Fruit fly (Drosophila melanogaster): Measurements from ENCODE around the gene gdrd.
A peak's percentile ranks its signal among the peaks of the same experiment; 100 is the strongest.

gdrd gene

dm6 chr3L:14678097-14678679 lies 13.0 kb upstream of the gdrd start, which contains the start of gene CG4914 (continued):
- TF ChIP-seq CG7987 (GFP tag; optimal IDR thresholded peaks at IDR 0.05) (no peak), YL-1 (GFP tag; optimal IDR thresholded peaks at IDR 0.05) (no peak), Fer3 (tag; optimal IDR thresholded peaks at IDR 0.05) (peak; percentile 55), Eip74EF (GFP tag; optimal IDR thresholded peaks at IDR 0.05) (peak in 1 of 2 experiments; percentile 83), sd (tag; optimal IDR thresholded peaks at IDR 0.05) (peak; percentile 41), B-H1 (GFP tag; IDR thresholded peaks at IDR 0.05) (peak; percentile 20; the same call in 1 of the 3 replicates), pnt (GFP tag; optimal IDR thresholded peaks at IDR 0.05) (no peak), CG10147 (GFP tag; optimal IDR thresholded peaks at IDR 0.05) (peak; percentile 53), Poxn (GFP tag; IDR thresholded peaks at IDR 0.05) (no peak), CG12942 (GFP tag; optimal IDR thresholded peaks at IDR 0.05) (peak; percentile 59), ash1 (GFP tag; optimal IDR thresholded peaks at IDR 0.05) (no peak), gsb (GFP tag; IDR thresholded peaks at IDR 0.05) (no peak), CG10565 (GFP tag; optimal IDR thresholded peaks at IDR 0.05) (no peak), CG4282 (GFP tag; optimal IDR thresholded peaks at IDR 0.05) (no peak), Atf6 (GFP tag; IDR thresholded peaks at IDR 0.05) (peak; percentile 35; the same call in 1 of the 2 replicates), CG12391 (tag; optimal IDR thresholded peaks at IDR 0.05) (peak; percentile 89), Antp (GFP tag; optimal IDR thresholded peaks at IDR 0.05) (no peak), bbx (GFP tag; IDR thresholded peaks at IDR 0.05; ENCODE audit: partially characterized antibody) (no peak), CG3847 (GFP tag; IDR thresholded peaks at IDR 0.05) (peak; percentile 62), CG9215 (GFP tag; IDR thresholded peaks at IDR 0.05) (peak; percentile 60), Deaf1 (tag; optimal IDR thresholded peaks at IDR 0.05) (peak; percentile 55), Hr51 (GFP tag; optimal IDR thresholded peaks at IDR 0.05) (peak in 1 of 2 experiments; percentile 76), Trl (optimal IDR thresholded peaks at IDR 0.05) (no peak), Trl (GFP tag; optimal IDR thresholded peaks at IDR 0.05) (no peak), CHES-1-like (GFP tag; optimal IDR thresholded peaks at IDR 0.05) (no peak), bigmax (GFP tag; optimal IDR thresholded peaks at IDR 0.05) (no peak), CG7839 (tag; optimal IDR thresholded peaks at IDR 0.05) (peak; percentile 88), NfI (GFP tag; optimal IDR thresholded peaks at IDR 0.05) (peak; percentile 55), HLH54F (GFP tag; optimal IDR thresholded peaks at IDR 0.05) (peak; percentile 7), CG14667 (GFP tag; IDR thresholded peaks at IDR 0.05) (peak; percentile 36; the same call in 1 of the 2 replicates), Bdp1 (GFP tag; optimal IDR thresholded peaks at IDR 0.05) (no peak), D19B (GFP tag; optimal IDR thresholded peaks at IDR 0.05) (no peak), kah (GFP tag; optimal IDR thresholded peaks at IDR 0.05) (peak; percentile 28), CG4360 (GFP tag; IDR thresholded peaks at IDR 0.05) (0 out of 2 replicates have a peak, but pooled peaks have one; percentile 27), CG16863 (GFP tag; optimal IDR thresholded peaks at IDR 0.05) (peak; percentile 8), Awh (GFP tag; IDR thresholded peaks at IDR 0.05) (peak; percentile 77; the same call in 1 of the 2 replicates), CG2129 (GFP tag; IDR thresholded peaks at IDR 0.05; ENCODE audit: partially characterized antibody) (no peak), CG14860 (GFP tag; IDR thresholded peaks at IDR 0.05; ENCODE audit: partially characterized antibody) (0 out of 3 replicates have a peak, but pooled peaks have one; percentile 31), sim (GFP tag; IDR thresholded peaks at IDR 0.05) (0 out of 2 replicates have a peak, but pooled peaks have one; percentile 12), B-H2 (GFP tag; optimal IDR thresholded peaks at IDR 0.05) (no peak), amos (GFP tag; IDR thresholded peaks at IDR 0.05; ENCODE audit: partially characterized antibody) (no peak), HLH3B (GFP tag; IDR thresholded peaks at IDR 0.05) (peak; percentile 61), bab2 (GFP tag; optimal IDR thresholded peaks at IDR 0.05) (no peak), CG17568 (GFP tag; optimal IDR thresholded peaks at IDR 0.05) (peak; percentile 55), Dp (GFP tag; optimal IDR thresholded peaks at IDR 0.05) (no peak), grn (GFP tag; optimal IDR thresholded peaks at IDR 0.05) (no peak), Ssrp (tag; optimal IDR thresholded peaks at IDR 0.05) (peak; percentile 94), CG10366 (GFP tag; IDR thresholded peaks at IDR 0.05) (peak; percentile 46; the same call in 1 of the 2 replicates), CG10274 (GFP tag; optimal IDR thresholded peaks at IDR 0.05) (peak; percentile 36)
